Fruit fly (Drosophila melanogaster): ENCODE results near the gene CG11638.

CG11638 gene

dm6 chrX:1041407-1042038 is 15.0 kb upstream of the CG11638 start (continued):
- TF ChIP-seq CG6854 (GFP tag; optimal IDR thresholded peaks at IDR 0.05) (peak; percentile 14), Lim3 (GFP tag; IDR thresholded peaks at IDR 0.05) (no peak), eyg (GFP tag; optimal IDR thresholded peaks at IDR 0.05) (no peak), Hr51 (GFP tag; optimal IDR thresholded peaks at IDR 0.05) (peak in 1 of 2 experiments; percentile 18), chn (GFP tag; optimal IDR thresholded peaks at IDR 0.05) (peak; percentile 1), sr (GFP tag; IDR thresholded peaks at IDR 0.05) (peak; percentile 80), Hmr (GFP tag; optimal IDR thresholded peaks at IDR 0.05) (peak; percentile 36), Sox102F (GFP tag; optimal IDR thresholded peaks at IDR 0.05) (peak; percentile 17), bsh (GFP tag; optimal IDR thresholded peaks at IDR 0.05) (peak in 1 of 2 experiments; percentile 18), Blimp-1 (GFP tag; optimal IDR thresholded peaks at IDR 0.05) (no peak), CG2120 (GFP tag; optimal IDR thresholded peaks at IDR 0.05) (peak; percentile 26), hkb (optimal IDR thresholded peaks at IDR 0.05) (no peak), hkb (GFP tag; IDR thresholded peaks at IDR 0.05) (0 out of 2 replicates have a peak, but pooled peaks have one; percentile 22), CG2678 (tag; optimal IDR thresholded peaks at IDR 0.05) (peak; percentile 24), CG15269 (tag; optimal IDR thresholded peaks at IDR 0.05) (peak; percentile 7), lab (GFP tag; optimal IDR thresholded peaks at IDR 0.05) (peak; percentile 24), sens (GFP tag) (peak; percentile 86), vvl (GFP tag; IDR thresholded peaks at IDR 0.05) (0 out of 2 replicates have a peak, but pooled peaks have one; percentile 10), Sry-δ (GFP tag; optimal IDR thresholded peaks at IDR 0.05) (no peak), CG17568 (GFP tag; optimal IDR thresholded peaks at IDR 0.05) (no peak), CG11696 (GFP tag; IDR thresholded peaks at IDR 0.05) (peak; percentile 84)

dm6 chrX:1033066-1033465 is 6.6 kb upstream of the CG11638 start:
- peak; percentile 91 for TF ChIP-seq Dref (GFP tag; IDR thresholded peaks at IDR 0.05)
- peak; percentile 29 for TF ChIP-seq CG10267 (tag; optimal IDR thresholded peaks at IDR 0.05)
- TF ChIP-seq CG9797 (GFP tag; optimal IDR thresholded peaks at IDR 0.05), result peak; percentile 28
- TF ChIP-seq Six4 (GFP tag; optimal IDR thresholded peaks at IDR 0.05), result no peak
- TF ChIP-seq CG1024 (GFP tag; IDR thresholded peaks at IDR 0.05), result no peak
- TF ChIP-seq CG2116 (GFP tag; optimal IDR thresholded peaks at IDR 0.05), result peak; percentile 76
- TF ChIP-seq Doc3 (GFP tag; IDR thresholded peaks at IDR 0.05; ENCODE audit: partially characterized antibody), result peak; percentile 92
- no peak for TF ChIP-seq org-1 (GFP tag; optimal IDR thresholded peaks at IDR 0.05)
- TF ChIP-seq CG6683 (GFP tag; optimal IDR thresholded peaks at IDR 0.05), result no peak
- TF ChIP-seq hb (GFP tag; IDR thresholded peaks at IDR 0.05; ENCODE audit: partially characterized antibody), result peak; percentile 98
- peak; percentile 5 for TF ChIP-seq CG30020 (tag; optimal IDR thresholded peaks at IDR 0.05)
- TF ChIP-seq CG6272 (GFP tag; IDR thresholded peaks at IDR 0.05), result peak; percentile 67; the same call in 1 of the 2 replicates
- TF ChIP-seq Sin3A (optimal IDR thresholded peaks at IDR 0.05), result peak; percentile 2
- no peak for TF ChIP-seq CG9609 (GFP tag; optimal IDR thresholded peaks at IDR 0.05)
- TF ChIP-seq Hey (tag; optimal IDR thresholded peaks at IDR 0.05), result no peak
- peak; percentile 96 for TF ChIP-seq unc-4 (GFP tag; IDR thresholded peaks at IDR 0.05; ENCODE audit: partially characterized antibody)
- TF ChIP-seq CG16813 (GFP tag; IDR thresholded peaks at IDR 0.05; ENCODE audit: partially characterized antibody), result peak; percentile 98
- TF ChIP-seq unpg (GFP tag; optimal IDR thresholded peaks at IDR 0.05), result no peak
- peak; percentile 44; the same call in 1 of the 2 replicates for TF ChIP-seq sob (GFP tag; IDR thresholded peaks at IDR 0.05)
- peak; percentile 59; the same call in 1 of the 2 replicates for TF ChIP-seq CG32532 (GFP tag; IDR thresholded peaks at IDR 0.05)
- TF ChIP-seq Lpt (GFP tag; optimal IDR thresholded peaks at IDR 0.05), result no peak
- peak; percentile 37; the same call in 1 of the 2 replicates for TF ChIP-seq CG11085 (GFP tag; IDR thresholded peaks at IDR 0.05)
- TF ChIP-seq sug (tag; optimal IDR thresholded peaks at IDR 0.05), result peak; percentile 14
- TF ChIP-seq br (optimal IDR thresholded peaks at IDR 0.05), result no peak
- no peak for TF ChIP-seq Aef1 (GFP tag; IDR thresholded peaks at IDR 0.05)
- TF ChIP-seq Rfx (GFP tag; IDR thresholded peaks at IDR 0.05), result peak; percentile 75
- peak; percentile 17; the same call in 1 of the 2 replicates for TF ChIP-seq sisA (GFP tag; IDR thresholded peaks at IDR 0.05)
- TF ChIP-seq CG8290 (GFP tag; optimal IDR thresholded peaks at IDR 0.05), result no peak
- TF ChIP-seq CG8290 (tag; optimal IDR thresholded peaks at IDR 0.05), result peak in 1 of 2 experiments; percentile 65
- peak; percentile 63; the same call in 2 of the 3 replicates for TF ChIP-seq CG11456 (GFP tag; IDR thresholded peaks at IDR 0.05)
